Fruit fly (Drosophila melanogaster) whole organism, wandering third instar larva: Measurements from ENCODE around the gene Prp5.

Source experiments
- Abd-B ChIP-seq: fragments of >200 bp; optimal IDR thresholded peaks from 2 replicates; lab custom pipeline; 2017; ENCODE audit warnings: missing biosample characterization, missing genetic modification characterization
- CG32264 ChIP-seq: fragments of 200-800 bp; sonication (Bioruptor generic); optimal IDR thresholded peaks from 2 replicates; lab custom pipeline; 2016; ENCODE audit warnings: missing biosample characterization, missing genetic modification characterization
- CG9705 ChIP-seq: fragments of 200-800 bp; sonication (Bioruptor generic); optimal IDR thresholded peaks from 2 replicates; lab custom pipeline; 2018; ENCODE audit warnings: missing biosample characterization, mild to moderate bottlenecking, missing genetic modification characterization
- CrebA ChIP-seq: fragments of 200-800 bp; sonication (Bioruptor generic); optimal IDR thresholded peaks from 2 replicates; lab custom pipeline; 2016; ENCODE audit warnings: missing biosample characterization, mild to moderate bottlenecking, missing genetic modification characterization, borderline replicate concordance
- Dfd ChIP-seq: fragments of >200 bp; optimal IDR thresholded peaks from 2 replicates; lab custom pipeline; 2017; ENCODE audit warnings: missing biosample characterization, missing genetic modification characterization
- Dif ChIP-seq: fragments of 200-275, 200-300 bp; sonication (Bioruptor generic); optimal IDR thresholded peaks from 2 replicates; lab custom pipeline; 2018; ENCODE audit warnings: missing biosample characterization, missing genetic modification characterization; ENCODE audit not compliant: partially characterized antibody
- GATAd ChIP-seq: sonication (Bioruptor generic); optimal IDR thresholded peaks from 2 replicates; lab custom pipeline; 2016; ENCODE audit warnings: missing biosample characterization, missing genetic modification characterization
- HLH106 ChIP-seq: fragments of 200-800 bp; optimal IDR thresholded peaks from 3 replicates; lab custom pipeline; 2019; ENCODE audit warnings: missing biosample characterization, mild to moderate bottlenecking, missing genetic modification characterization, moderate library complexity
- Hnf4 ChIP-seq: fragments of 200-800 bp; sonication (Bioruptor generic); optimal IDR thresholded peaks from 2 replicates; lab custom pipeline; 2016; ENCODE audit warnings: missing biosample characterization, mild to moderate bottlenecking, missing genetic modification characterization
- Hr78 ChIP-seq: fragments of >200 bp; optimal IDR thresholded peaks from 2 replicates; lab custom pipeline; 2017; ENCODE audit warnings: missing biosample characterization, missing genetic modification characterization
- Hr83 ChIP-seq: fragments of 200-300 bp; sonication (Bioruptor generic); optimal IDR thresholded peaks from 2 replicates; lab custom pipeline; 2016; ENCODE audit warnings: missing biosample characterization, mild to moderate bottlenecking, missing genetic modification characterization, moderate library complexity; ENCODE audit not compliant: poor library complexity, severe bottlenecking
- Jra ChIP-seq: sonication (Bioruptor generic); optimal IDR thresholded peaks from 2 replicates; lab custom pipeline; 2016; ENCODE audit warnings: missing biosample characterization, missing genetic modification characterization
- Mio ChIP-seq: sonication (Bioruptor generic); optimal IDR thresholded peaks from 2 replicates; lab custom pipeline; 2016; ENCODE audit warnings: missing biosample characterization, missing genetic modification characterization
- Myc ChIP-seq: fragments of >200 bp; optimal IDR thresholded peaks from 2 replicates; lab custom pipeline; 2017
- N ChIP-seq: fragments of >200 bp; optimal IDR thresholded peaks from 2 replicates; lab custom pipeline; 2018; ENCODE audit warnings: missing biosample characterization, missing external identifiers, missing genetic modification characterization
- OdsH ChIP-seq: fragments of 200-800 bp; sonication (Bioruptor generic); optimal IDR thresholded peaks from 2 replicates; lab custom pipeline; 2016; ENCODE audit warnings: missing biosample characterization, mild to moderate bottlenecking, missing genetic modification characterization
- Rel ChIP-seq, 2 experiments: fragments of 200-800 bp; sonication (Bioruptor generic) in 1 of 2; optimal IDR thresholded peaks; 2 replicates in 1 of 2; 3 replicates in 1 of 2; lab custom pipeline; 2016 to 2019; ENCODE audit warnings: mild to moderate bottlenecking in 2 of 2, missing biosample characterization in 2 of 2, missing genetic modification characterization in 2 of 2, moderate library complexity in 1 of 2
- Sp1 ChIP-seq: fragments of 200-800 bp; sonication (Bioruptor generic); optimal IDR thresholded peaks from 3 replicates; lab custom pipeline; 2019; ENCODE audit warnings: missing biosample characterization, mild to moderate bottlenecking, missing genetic modification characterization, moderate library complexity
- br ChIP-seq: fragments of 200-800 bp; sonication (Bioruptor generic); optimal IDR thresholded peaks from 2 replicates; lab custom pipeline; 2016; ENCODE audit warnings: missing biosample characterization, missing genetic modification characterization
- brk ChIP-seq: fragments of 200-800 bp; sonication (Bioruptor generic); optimal IDR thresholded peaks from 2 replicates; lab custom pipeline; 2016; ENCODE audit warnings: missing biosample characterization, mild to moderate bottlenecking, missing genetic modification characterization
- dl ChIP-seq, 2 experiments: fragments of 175-275, 200-275 bp in 1 of 2; fragments of 200-275 bp in 1 of 2; sonication (Bioruptor generic); optimal IDR thresholded peaks; lab custom pipeline; 2018; ENCODE audit warnings: mild to moderate bottlenecking in 2 of 2, missing biosample characterization in 2 of 2, missing genetic modification characterization in 2 of 2, moderate library complexity in 2 of 2; ENCODE audit not compliant: partially characterized antibody in 2 of 2, insufficient read depth in 1 of 2
- dmrt93B ChIP-seq: fragments of 200-800 bp; sonication (Bioruptor generic); optimal IDR thresholded peaks from 2 replicates; lab custom pipeline; 2018; ENCODE audit warnings: missing biosample characterization, mild to moderate bottlenecking, missing genetic modification characterization
- dsf ChIP-seq: sonication (Bioruptor generic); optimal IDR thresholded peaks from 2 replicates; lab custom pipeline; 2016; ENCODE audit warnings: missing biosample characterization, missing genetic modification characterization, borderline replicate concordance
- ey ChIP-seq: fragments of 200-800 bp; sonication (Bioruptor generic); optimal IDR thresholded peaks from 2 replicates; lab custom pipeline; 2016; ENCODE audit warnings: missing biosample characterization, missing genetic modification characterization
- foxo ChIP-seq, 2 experiments: fragments of 200-800 bp; sonication (Bioruptor generic); optimal IDR thresholded peaks; 2 replicates in 1 of 2; 3 replicates in 1 of 2; lab custom pipeline; 2016 to 2017; ENCODE audit warnings: missing biosample characterization in 2 of 2, missing genetic modification characterization in 2 of 2
- fru ChIP-seq: fragments of 200-800 bp; sonication (Bioruptor generic); optimal IDR thresholded peaks from 3 replicates; lab custom pipeline; 2016; ENCODE audit warnings: missing biosample characterization, mild to moderate bottlenecking, missing genetic modification characterization
- h ChIP-seq: fragments of 200-800 bp; sonication (Bioruptor generic); optimal IDR thresholded peaks from 3 replicates; lab custom pipeline; 2016; ENCODE audit warnings: missing biosample characterization, mild to moderate bottlenecking, missing genetic modification characterization
- jim ChIP-seq: fragments of 175-275, 200-325 bp; sonication (Bioruptor generic); optimal IDR thresholded peaks from 2 replicates; lab custom pipeline; 2016; ENCODE audit warnings: missing biosample characterization, mild to moderate bottlenecking, missing genetic modification characterization
- lola ChIP-seq: fragments of >200 bp; optimal IDR thresholded peaks from 2 replicates; lab custom pipeline; 2017; ENCODE audit warnings: missing biosample characterization, missing genetic modification characterization
- pan ChIP-seq: fragments of >200 bp; optimal IDR thresholded peaks from 2 replicates; lab custom pipeline; 2017
- psq ChIP-seq: fragments of 200-800 bp; sonication (Bioruptor generic); optimal IDR thresholded peaks from 3 replicates; lab custom pipeline; 2017; ENCODE audit warnings: missing biosample characterization, mild to moderate bottlenecking, missing genetic modification characterization, moderate library complexity
- rgr ChIP-seq: fragments of 200-800 bp; sonication (Bioruptor generic); optimal IDR thresholded peaks from 3 replicates; lab custom pipeline; 2016; ENCODE audit warnings: missing biosample characterization, mild to moderate bottlenecking, missing genetic modification characterization
- sage ChIP-seq: fragments of 200-800 bp; sonication (Bioruptor generic); optimal IDR thresholded peaks from 2 replicates; lab custom pipeline; 2016; ENCODE audit warnings: missing biosample characterization, mild to moderate bottlenecking, missing genetic modification characterization
- sv ChIP-seq: fragments of 200-800 bp; sonication (Bioruptor generic); optimal IDR thresholded peaks from 3 replicates; lab custom pipeline; 2016; ENCODE audit warnings: missing biosample characterization, missing genetic modification characterization
- tai ChIP-seq: sonication (Bioruptor generic); optimal IDR thresholded peaks from 2 replicates; lab custom pipeline; 2016; ENCODE audit warnings: missing biosample characterization, missing genetic modification characterization
- usp ChIP-seq: fragments of >200 bp; optimal IDR thresholded peaks from 2 replicates; lab custom pipeline; 2017; ENCODE audit warnings: missing biosample characterization, missing genetic modification characterization
- woc ChIP-seq: sonication (Bioruptor generic); optimal IDR thresholded peaks from 2 replicates; lab custom pipeline; 2016; ENCODE audit warnings: missing biosample characterization, mild to moderate bottlenecking, missing genetic modification characterization

Gene Prp5

DNA sequence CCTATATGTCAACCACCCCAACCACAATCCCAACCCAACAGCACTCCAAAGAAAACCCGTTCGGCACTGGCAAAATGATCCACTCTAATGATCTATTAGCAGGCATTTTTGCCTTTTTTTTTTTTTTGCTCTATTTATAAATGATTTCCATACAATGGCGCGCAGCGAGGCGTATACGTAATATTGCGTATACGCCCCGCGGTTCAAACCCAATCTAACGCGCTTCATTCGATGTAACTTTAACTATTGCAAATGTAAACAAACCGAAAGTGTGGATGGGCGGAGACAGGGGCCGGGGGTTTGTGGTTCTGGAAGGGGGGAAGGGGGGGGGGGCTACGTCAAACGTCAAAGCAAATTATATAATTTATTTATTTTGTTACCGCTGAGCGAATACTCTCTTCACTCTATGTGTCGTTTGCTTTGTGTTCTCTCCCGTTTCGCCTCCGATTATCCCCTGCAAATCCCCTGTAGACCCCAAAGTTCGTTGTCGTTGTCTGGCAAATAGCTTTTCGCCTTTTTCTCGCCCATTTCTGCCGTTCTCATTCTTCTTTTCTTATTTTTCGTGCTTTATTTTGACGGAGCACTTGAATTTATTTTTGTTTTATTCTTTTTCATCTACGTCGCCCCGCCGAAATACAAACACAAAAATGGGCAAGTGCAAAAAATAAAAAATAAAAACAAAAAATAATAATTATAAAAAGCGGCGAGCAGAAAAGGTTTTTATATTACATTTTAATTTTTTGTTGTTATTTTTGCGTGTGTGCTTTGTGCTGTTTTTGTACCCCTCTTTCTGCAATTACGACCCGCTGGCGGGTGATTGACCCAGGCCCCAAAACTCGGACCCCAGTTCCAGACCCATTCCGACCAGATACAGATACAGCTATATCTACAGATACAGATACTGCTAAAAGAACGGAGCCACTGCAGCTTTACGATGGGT, 41.5 kb upstream of the Prp5 start:
- TF ChIP-seq foxo (GFP tag; optimal IDR thresholded peaks at IDR 0.05; lab: Kevin White, UChicago) (peak in 1 of 2 experiments; percentile 61), br (GFP tag; lab: Kevin White, UChicago) (no peak), HLH106 (tag; lab: Kevin White, UChicago) (no peak), woc (no peak), psq (peak; percentile 74), jim (no peak), Abd-B (no peak), Mio (GFP tag; lab: Kevin White, UChicago) (no peak), dsf (GFP tag; lab: Kevin White, UChicago) (no peak), pan (lab: Kevin White, UChicago) (no peak), ey (GFP tag; lab: Kevin White, UChicago) (no peak), Dif (GFP tag; lab: Kevin White, UChicago) (peak; percentile 3), tai (no peak), N (GFP tag; lab: Kevin White, UChicago) (no peak), dmrt93B (GFP tag; lab: Kevin White, UChicago) (no peak), Hnf4 (GFP tag; lab: Kevin White, UChicago) (no peak), CG9705 (GFP tag; lab: Kevin White, UChicago) (no peak), Myc (no peak), CrebA (GFP tag; lab: Kevin White, UChicago) (peak; percentile 87), Rel (GFP tag; optimal IDR thresholded peaks at IDR 0.05; lab: Kevin White, UChicago) (peak; percentile 59), Rel (tag; optimal IDR thresholded peaks at IDR 0.05; lab: Kevin White, UChicago) (peak; percentile 71), Dfd (no peak), Sp1 (GFP tag; lab: Kevin White, UChicago) (peak; percentile 82), fru (GFP tag; lab: Kevin White, UChicago) (peak; percentile 11), sage (GFP tag; lab: Kevin White, UChicago) (peak; percentile 34), sv (GFP tag; lab: Kevin White, UChicago) (no peak), OdsH (no peak)
- TF ChIP-seq, all 38 proteins: peak for 8

DNA sequence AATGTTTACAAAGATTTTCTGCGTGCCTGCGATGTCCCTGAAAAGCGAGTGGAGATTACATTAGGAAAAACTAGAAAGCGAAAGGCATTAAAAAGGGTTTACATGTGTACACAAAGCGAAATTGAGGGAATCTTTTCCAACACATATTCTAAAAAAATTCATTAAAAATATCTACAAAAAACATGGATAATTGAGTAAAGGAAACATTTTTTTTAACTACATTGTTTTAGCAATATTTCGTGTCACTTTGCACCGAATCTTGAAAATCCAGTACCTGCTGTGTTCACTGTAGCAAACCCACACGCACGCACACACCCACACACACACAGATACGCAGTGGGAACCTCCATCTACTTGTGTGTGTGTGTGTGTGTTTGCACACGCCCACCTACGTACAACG, 40.8 kb upstream of the Prp5 start:
- TF ChIP-seq foxo (GFP tag; optimal IDR thresholded peaks at IDR 0.05; lab: Kevin White, UChicago) = peak in 1 of 2 experiments; percentile 48
- peak; percentile 9 for TF ChIP-seq HLH106 (tag; lab: Kevin White, UChicago)
- no peak for TF ChIP-seq OdsH
- no peak for TF ChIP-seq Jra (GFP tag; lab: Kevin White, UChicago)
- no peak for TF ChIP-seq Sp1 (GFP tag; lab: Kevin White, UChicago)
- TF ChIP-seq woc = no peak
- TF ChIP-seq dmrt93B (GFP tag; lab: Kevin White, UChicago) = peak; percentile 16
- peak; percentile 27 for TF ChIP-seq h (GFP tag; lab: Kevin White, UChicago)
- TF ChIP-seq ey (GFP tag; lab: Kevin White, UChicago) = peak; percentile 10

- TF ChIP-seq Rel (GFP tag; optimal IDR thresholded peaks at IDR 0.05; lab: Kevin White, UChicago) (no peak), Rel (tag; optimal IDR thresholded peaks at IDR 0.05; lab: Kevin White, UChicago) (peak; percentile 67), sv (GFP tag; lab: Kevin White, UChicago) (no peak), foxo (GFP tag; optimal IDR thresholded peaks at IDR 0.05; lab: Kevin White, UChicago) (no peak), ey (GFP tag; lab: Kevin White, UChicago) (no peak), Dif (GFP tag; lab: Kevin White, UChicago) (peak; percentile 49), CG9705 (GFP tag; lab: Kevin White, UChicago) (no peak), Hr78 (GFP tag; lab: Kevin White, UChicago) (no peak), CrebA (GFP tag; lab: Kevin White, UChicago) (no peak), Hr83 (GFP tag; lab: Kevin White, UChicago) (no peak), N (GFP tag; lab: Kevin White, UChicago) (no peak), lola (GFP tag; lab: Kevin White, UChicago) (no peak), brk (GFP tag; lab: Kevin White, UChicago) (peak; percentile 9), sage (GFP tag; lab: Kevin White, UChicago) (no peak), br (GFP tag; lab: Kevin White, UChicago) (peak; percentile 3), CG32264 (GFP tag; lab: Kevin White, UChicago) (no peak), dl (GFP tag; optimal IDR thresholded peaks at IDR 0.05; lab: Kevin White, UChicago; ENCODE audit: insufficient read depth in 1 of 2, partially characterized antibody in 2 of 2) (peak; percentile 38 to 59), psq (peak; percentile 74), rgr (GFP tag; lab: Kevin White, UChicago) (peak; percentile 2), dsf (GFP tag; lab: Kevin White, UChicago) (no peak), Dfd (no peak), jim (peak; percentile 44), Hnf4 (GFP tag; lab: Kevin White, UChicago) (peak; percentile 28), HLH106 (tag; lab: Kevin White, UChicago) (peak; percentile 5), OdsH (no peak), h (GFP tag; lab: Kevin White, UChicago) (peak; percentile 15), woc (no peak), Jra (GFP tag; lab: Kevin White, UChicago) (no peak), usp (GFP tag; lab: Kevin White, UChicago) (no peak), GATAd (GFP tag; lab: Kevin White, UChicago) (no peak), tai (no peak), Sp1 (GFP tag; lab: Kevin White, UChicago) (peak; percentile 15)
Measured at dm6 chrX:15305975-15306909, 38.7 kb upstream of the Prp5 start.
